Worm (Caenorhabditis elegans): ENCODE data around the gene T04A11.4.
A peak's percentile ranks its signal among the peaks of the same experiment; 100 is the strongest.
"Not testable (repeated sequence)": the region's sequence is repeated elsewhere in the genome, so short reads cannot be mapped to it uniquely, and the experiment has no call there.

The T04A11.4 gene

DNA sequence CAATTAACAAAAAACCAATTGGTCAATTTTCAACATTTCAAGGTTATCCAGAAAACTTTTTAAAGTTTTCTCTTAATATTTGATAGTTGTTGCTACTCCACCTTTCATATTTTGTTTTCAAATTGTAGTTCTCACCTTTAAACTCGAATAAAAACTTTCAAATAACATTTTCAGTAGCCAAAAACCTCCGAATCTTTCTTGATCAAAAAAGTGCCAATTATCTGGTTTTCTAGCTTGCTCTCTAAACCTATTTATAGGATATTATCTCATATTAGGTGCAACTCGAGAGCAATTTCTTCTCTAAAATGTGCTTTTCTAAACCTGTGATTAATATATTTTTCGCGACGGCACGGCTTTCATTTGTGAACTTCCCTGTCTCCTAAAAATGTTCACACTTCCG lies 2.8 kb upstream of the T04A11.4 start, which contains the start of gene sru-26:
Gene sru-26 (plus strand): TSS at position 301 of the 400 bp plus-strand sequence.
- no peak for TF ChIP-seq ceh-9 (tag; optimal IDR thresholded peaks at IDR 0.05)
- TF ChIP-seq fkh-10 (GFP tag; optimal IDR thresholded peaks at IDR 0.05), result no peak
- TF ChIP-seq elt-3 (tag; optimal IDR thresholded peaks at IDR 0.05), result no peak
- TF ChIP-seq zag-1 (tag; optimal IDR thresholded peaks at IDR 0.05), result no peak
- no peak for TF ChIP-seq nhr-67 (tag; optimal IDR thresholded peaks at IDR 0.05)
- no peak for TF ChIP-seq hmg-11 (tag; optimal IDR thresholded peaks at IDR 0.05)
- TF ChIP-seq ceh-28 (tag; optimal IDR thresholded peaks at IDR 0.05), result no peak
- no peak for TF ChIP-seq lin-39 (tag; optimal IDR thresholded peaks at IDR 0.05)
- no peak for TF ChIP-seq lsy-12 (tag; optimal IDR thresholded peaks at IDR 0.05)
- TF ChIP-seq snpc-4 (tag; optimal IDR thresholded peaks at IDR 0.05), result no peak
- no peak for TF ChIP-seq nfya-1 (tag; optimal IDR thresholded peaks at IDR 0.05; ENCODE audit: insufficient read depth)
- TF ChIP-seq nhr-77 (tag; optimal IDR thresholded peaks at IDR 0.05), result no peak
- TF ChIP-seq mdl-1 (tag; optimal IDR thresholded peaks at IDR 0.05), result no peak

DNA sequence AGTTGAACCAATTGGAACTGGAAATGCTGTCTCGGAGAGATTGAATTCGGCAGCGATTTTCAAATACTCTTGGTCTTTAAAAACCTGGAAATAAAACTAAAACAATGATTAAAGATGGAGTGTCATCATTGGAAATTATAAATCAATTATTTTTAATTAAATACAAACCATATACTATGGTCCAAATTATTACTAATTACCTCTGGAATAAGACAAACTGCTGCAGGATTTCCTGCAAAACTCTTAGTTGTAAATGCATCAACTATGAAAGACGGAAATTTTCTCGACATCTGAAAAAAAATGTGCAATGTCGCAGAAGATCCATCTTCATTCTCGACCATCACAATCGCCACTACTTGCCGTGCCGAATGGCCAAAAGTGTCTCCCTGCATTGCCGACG lies 5.7 kb downstream of the T04A11.4 start, which contains the start of gene igdb-1:
Gene igdb-1 (plus strand): TSS at position 301 of the 400 bp plus-strand sequence.
- not testable (repeated sequence) for TF ChIP-seq ZK546.5, snpc-4, eor-1 (tag; optimal IDR thresholded peaks at IDR 0.05)

DNA sequence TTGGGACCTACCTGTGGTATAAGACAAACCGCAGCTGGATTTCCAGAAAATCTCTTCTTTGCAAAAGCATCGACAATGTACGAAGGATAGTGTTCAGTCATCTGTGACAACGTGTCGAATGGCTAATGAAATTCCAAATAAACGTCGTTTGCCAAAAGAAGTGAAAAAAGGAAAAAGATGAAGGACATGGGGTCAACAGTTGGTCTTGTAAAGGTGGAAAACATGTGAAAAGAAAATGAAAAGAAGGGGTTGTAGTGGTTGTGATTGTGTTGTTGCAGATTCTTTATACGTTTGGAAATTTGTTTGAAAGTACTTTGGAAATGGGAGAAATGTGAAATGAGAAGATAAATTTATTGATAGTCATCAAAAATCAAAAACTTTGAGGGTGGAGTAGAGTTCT lies 7.4 kb downstream of the T04A11.4 start, which contains the start of gene T04A11.1:
Gene T04A11.1 (minus strand): TSS at position 101 of the 400 bp plus-strand sequence.
- not testable (repeated sequence) for TF ChIP-seq sea-2 (GFP tag; optimal IDR thresholded peaks at IDR 0.05); pha-4 (tag; optimal IDR thresholded peaks at IDR 0.05); ztf-4 (tag; optimal IDR thresholded peaks at IDR 0.05)

- TF ChIP-seq pha-4 (tag; optimal IDR thresholded peaks at IDR 0.05) (no peak), ama-1 (optimal IDR thresholded peaks at IDR 0.05) (no peak), fos-1 (tag; optimal IDR thresholded peaks at IDR 0.05) (no peak), jun-1 (tag; optimal IDR thresholded peaks at IDR 0.05) (no peak), sea-2 (GFP tag; optimal IDR thresholded peaks at IDR 0.05) (no peak)
Measured at ce11 chrIV:12468359-12468758, 16.0 kb downstream of the T04A11.4 start, which contains the start of gene igdb-2. Gene igdb-2, plus strand, starts transcription at chrIV:12468659.

- TF ChIP-seq nhr-25 (tag; optimal IDR thresholded peaks at IDR 0.05) (peak; percentile 53), nhr-23 (tag; optimal IDR thresholded peaks at IDR 0.05) (peak; percentile 24), pqm-1 (tag; optimal IDR thresholded peaks at IDR 0.05) (no peak), fos-1 (tag; optimal IDR thresholded peaks at IDR 0.05) (no peak), egl-5 (tag; optimal IDR thresholded peaks at IDR 0.05) (no peak), ceh-28 (tag; optimal IDR thresholded peaks at IDR 0.05) (peak; percentile 57), zag-1 (tag; optimal IDR thresholded peaks at IDR 0.05) (no peak), ztf-11 (tag; optimal IDR thresholded peaks at IDR 0.05) (no peak)
Measured at ce11 chrIV:12467761-12468160, 16.6 kb downstream of the T04A11.4 start.

ce11 chrIV:12464822-12465221 lies 19.6 kb downstream of the T04A11.4 start:
- TF ChIP-seq lin-39 (tag; optimal IDR thresholded peaks at IDR 0.05) (peak; percentile 33), ceh-82 (tag; optimal IDR thresholded peaks at IDR 0.05) (no peak), fkh-10 (GFP tag; optimal IDR thresholded peaks at IDR 0.05) (peak; percentile 67)

- TF ChIP-seq ZK546.5 (tag; optimal IDR thresholded peaks at IDR 0.05) (no peak), nhr-28 (tag; optimal IDR thresholded peaks at IDR 0.05) (no peak), nhr-23 (tag; optimal IDR thresholded peaks at IDR 0.05) (no peak), fkh-10 (GFP tag; optimal IDR thresholded peaks at IDR 0.05) (no peak), nhr-11 (tag; optimal IDR thresholded peaks at IDR 0.05) (no peak), jun-1 (tag; optimal IDR thresholded peaks at IDR 0.05) (no peak), ztf-4 (tag; optimal IDR thresholded peaks at IDR 0.05) (no peak), tbx-2 (tag; optimal IDR thresholded peaks at IDR 0.05) (no peak), nhr-77 (tag; optimal IDR thresholded peaks at IDR 0.05) (no peak), pha-4 (tag; optimal IDR thresholded peaks at IDR 0.05) (no peak), elt-3 (tag; optimal IDR thresholded peaks at IDR 0.05) (no peak), mdl-1 (tag; optimal IDR thresholded peaks at IDR 0.05) (no peak), lin-39 (tag; optimal IDR thresholded peaks at IDR 0.05) (no peak), aly-2 (tag; optimal IDR thresholded peaks at IDR 0.05) (no peak), unc-39 (tag; optimal IDR thresholded peaks at IDR 0.05) (no peak), nhr-76 (tag; optimal IDR thresholded peaks at IDR 0.05) (no peak), lin-15B (tag; optimal IDR thresholded peaks at IDR 0.05) (no peak), unc-62 (GFP tag; optimal IDR thresholded peaks at IDR 0.05) (no peak), ceh-16 (tag; optimal IDR thresholded peaks at IDR 0.05) (no peak), ztf-11 (tag; optimal IDR thresholded peaks at IDR 0.05) (no peak)
Measured at ce11 chrIV:12463370-12463769, 21.0 kb downstream of the T04A11.4 start, which contains the start of gene C25G4.8. Gene C25G4.8, minus strand, starts transcription at chrIV:12463470.
